Worm (Caenorhabditis elegans) whole organism, mixed stage, embryonic: Measurements from ENCODE around the gene F10G7.5.

ENCODE experiments used
- bed-3 ChIP-seq: fragments of 200-800 bp; sonication (Bioruptor generic); optimal IDR thresholded peaks from 3 replicates; lab custom pipeline; 2018; ENCODE audit warnings: mild to moderate bottlenecking, missing genetic modification characterization, moderate library complexity, missing compliant biosample characterization
- blmp-1 ChIP-seq: fragments of 150-350 bp; optimal IDR thresholded peaks from 2 replicates; lab custom pipeline; 2014; ENCODE audit warnings: missing biosample characterization, missing genetic modification characterization
- ceh-39 ChIP-seq: fragments of 150-350 bp; optimal IDR thresholded peaks from 2 replicates; lab custom pipeline; 2014; ENCODE audit warnings: missing biosample characterization, missing genetic modification characterization
- flh-1 ChIP-seq: fragments of 200-800 bp; sonication (Bioruptor generic); optimal IDR thresholded peaks from 2 replicates; lab custom pipeline; 2018; ENCODE audit warnings: mild to moderate bottlenecking, missing genetic modification characterization, moderate library complexity, missing compliant biosample characterization
- ham-2 ChIP-seq: fragments of 200-800 bp; sonication (Bioruptor generic); optimal IDR thresholded peaks from 2 replicates; lab custom pipeline; 2018; ENCODE audit warnings: mild to moderate bottlenecking, missing genetic modification characterization, missing compliant biosample characterization
- lin-13 ChIP-seq: fragments of 150-350 bp; optimal IDR thresholded peaks from 2 replicates; lab custom pipeline; 2014; ENCODE audit warnings: missing biosample characterization, missing genetic modification characterization
- nhr-12 ChIP-seq: fragments of 150-350 bp; optimal IDR thresholded peaks from 2 replicates; lab custom pipeline; 2014; ENCODE audit warnings: missing biosample characterization, missing genetic modification characterization
- nhr-76 ChIP-seq: sonication (generic microtip); optimal IDR thresholded peaks from 2 replicates; lab custom pipeline; 2017; ENCODE audit warnings: missing biosample characterization, missing genetic modification characterization

DNA sequence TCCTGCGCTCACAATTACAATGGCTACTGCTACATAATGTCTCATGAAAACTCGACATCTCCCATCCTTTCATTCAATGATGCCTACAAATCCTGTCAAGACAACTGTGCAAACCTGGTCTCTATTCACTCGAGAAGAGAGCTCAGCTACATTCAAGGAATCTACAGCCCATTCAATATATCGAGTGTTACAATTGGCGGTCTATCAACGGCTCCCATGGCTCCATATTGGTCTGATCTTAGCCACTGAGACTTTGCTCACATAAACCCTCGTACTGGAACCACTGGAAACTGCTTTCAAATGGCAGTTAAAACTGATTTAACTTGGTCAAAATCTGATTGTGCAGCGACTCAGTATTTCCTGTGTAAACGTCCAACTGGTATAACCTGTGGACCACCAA, 17.7 kb upstream of the F10G7.5 start, which contains the start of gene T05A7.3:
- TF ChIP-seq lin-13 (tag; lab: Kevin White, UChicago) (no peak), flh-1 (GFP tag; lab: Kevin White, UChicago) (no peak), ham-2 (GFP tag; lab: Kevin White, UChicago) (no peak), ceh-39 (tag; lab: Kevin White, UChicago) (no peak), nhr-12 (tag; lab: Kevin White, UChicago) (no peak), nhr-76 (tag; lab: Kevin White, UChicago) (no peak), blmp-1 (tag; lab: Kevin White, UChicago) (no peak), bed-3 (GFP tag; lab: Kevin White, UChicago) (no peak)
